Worm (Caenorhabditis elegans) whole organism, L2 larva: Measurements from ENCODE around the gene C13A2.10.

Experiments used
- F13H6.1 ChIP-seq: sonication (generic microtip); optimal IDR thresholded peaks from 2 replicates; lab custom pipeline; 2016; ENCODE audit warnings: missing genetic modification characterization, missing compliant biosample characterization
- ZK546.5 ChIP-seq: sonication (generic microtip); optimal IDR thresholded peaks from 2 replicates; lab custom pipeline; 2017; ENCODE audit warnings: missing biosample characterization, missing genetic modification characterization
- ama-1 ChIP-seq: fragments of 150-350 bp; optimal IDR thresholded peaks from 2 replicates; lab custom pipeline; 2018; ENCODE audit warnings: inconsistent platforms
- egl-27 ChIP-seq: sonication (generic microtip); optimal IDR thresholded peaks from 3 replicates; lab custom pipeline; 2017; ENCODE audit warnings: missing biosample characterization, missing genetic modification reagents, missing genetic modification characterization
- elt-1 ChIP-seq: fragments of 150-350 bp; optimal IDR thresholded peaks from 2 replicates; lab custom pipeline; 2014; ENCODE audit warnings: missing biosample characterization, missing genetic modification characterization
- lin-11 ChIP-seq: fragments of 150-350 bp; sonication (generic microtip); optimal IDR thresholded peaks from 2 replicates; lab custom pipeline; 2014; ENCODE audit warnings: missing biosample characterization, missing genetic modification characterization, inconsistent platforms, mixed read lengths
- lsy-2 ChIP-seq, 2 experiments: fragments of 150-350 bp in 1 of 2; sonication (generic microtip) in 1 of 2; optimal IDR thresholded peaks; 2 replicates each; lab custom pipeline; 2014 to 2017; ENCODE audit warnings: missing biosample characterization in 2 of 2, missing genetic modification characterization in 2 of 2
- mdl-1 ChIP-seq, 2 experiments: fragments of 150-350 bp in 1 of 2; sonication (generic microtip) in 1 of 2; optimal IDR thresholded peaks; 2 replicates each; lab custom pipeline; 2017; ENCODE audit warnings: missing biosample characterization in 2 of 2, missing genetic modification characterization in 2 of 2
- nhr-6 ChIP-seq: fragments of 150-350 bp; optimal IDR thresholded peaks from 2 replicates; lab custom pipeline; 2014; ENCODE audit warnings: missing biosample characterization, missing genetic modification characterization
- sem-4 ChIP-seq: fragments of 150-350 bp; optimal IDR thresholded peaks from 2 replicates; lab custom pipeline; 2014; ENCODE audit warnings: missing biosample characterization, missing genetic modification reagents, missing genetic modification characterization
- snpc-4 ChIP-seq: fragments of 150-350 bp; optimal IDR thresholded peaks from 2 replicates; lab custom pipeline; 2014; ENCODE audit warnings: missing biosample characterization, missing genetic modification characterization
- unc-39 ChIP-seq: fragments of 150-350 bp; optimal IDR thresholded peaks from 2 replicates; lab custom pipeline; 2014; ENCODE audit warnings: missing biosample characterization, missing genetic modification characterization

- no peak for TF ChIP-seq sem-4 (tag; lab: Kevin White, UChicago)
- no peak for TF ChIP-seq unc-39
- TF ChIP-seq elt-1 (tag; lab: Kevin White, UChicago) = no peak
- TF ChIP-seq lin-11 = no peak
- no peak for TF ChIP-seq ZK546.5 (tag; lab: Kevin White, UChicago)
- no peak for TF ChIP-seq lsy-2 (tag; optimal IDR thresholded peaks at IDR 0.05; lab: Kevin White, UChicago)
- TF ChIP-seq mdl-1 (tag; optimal IDR thresholded peaks at IDR 0.05; lab: Kevin White, UChicago) = no peak
- TF ChIP-seq F13H6.1 (tag; lab: Kevin White, UChicago) = no peak
- no peak for TF ChIP-seq egl-27 (tag; lab: Kevin White, UChicago)
- TF ChIP-seq nhr-6 (tag; lab: Kevin White, UChicago) = no peak
- TF ChIP-seq ama-1 (lab: Kevin White, UChicago) = no peak
- TF ChIP-seq snpc-4 (tag; lab: Kevin White, UChicago) = no peak
Measured at ce11 chrV:7266021-7266420, 8.9 kb downstream of the C13A2.10 start, which contains the start of gene C13A2.7.
